Worm (Caenorhabditis elegans) whole organism, L2 larva: ENCODE measurements around the gene T04F8.7.

Experiments
- C34F6.9 ChIP-seq: fragments of 150-350 bp; optimal IDR thresholded peaks from 2 replicates; lab custom pipeline; 2014; ENCODE audit warnings: missing biosample characterization, missing genetic modification characterization
- R02D3.7 ChIP-seq: fragments of 150-350 bp; optimal IDR thresholded peaks from 2 replicates; lab custom pipeline; 2014; ENCODE audit warnings: missing biosample characterization, missing genetic modification characterization
- Y55F3AM.14 ChIP-seq: fragments of 200-800 bp; sonication (Bioruptor generic); optimal IDR thresholded peaks from 2 replicates; lab custom pipeline; 2018; ENCODE audit warnings: mild to moderate bottlenecking, missing genetic modification characterization, missing compliant biosample characterization
- ZK546.5 ChIP-seq: sonication (generic microtip); optimal IDR thresholded peaks from 2 replicates; lab custom pipeline; 2017; ENCODE audit warnings: missing biosample characterization, missing genetic modification characterization
- alr-1 ChIP-seq: fragments of 150-350 bp; optimal IDR thresholded peaks from 2 replicates; lab custom pipeline; 2014; ENCODE audit warnings: missing biosample characterization, missing genetic modification characterization
- aly-2 ChIP-seq: fragments of 150-350 bp; optimal IDR thresholded peaks from 2 replicates; lab custom pipeline; 2014; ENCODE audit warnings: missing biosample characterization, missing genetic modification characterization
- ama-1 ChIP-seq: fragments of 150-350 bp; optimal IDR thresholded peaks from 2 replicates; lab custom pipeline; 2018; ENCODE audit warnings: inconsistent platforms
- blmp-1 ChIP-seq: sonication (generic microtip); optimal IDR thresholded peaks from 2 replicates; lab custom pipeline; 2017; ENCODE audit warnings: missing genetic modification characterization, mild to moderate bottlenecking, missing compliant biosample characterization, antibody characterized with exemption, moderate library complexity; ENCODE audit not compliant: insufficient read depth
- ceh-16 ChIP-seq: fragments of 150-350 bp; optimal IDR thresholded peaks from 2 replicates; lab custom pipeline; 2014; ENCODE audit warnings: missing biosample characterization, missing genetic modification characterization
- ceh-82 ChIP-seq: fragments of 150-350 bp; optimal IDR thresholded peaks from 2 replicates; lab custom pipeline; 2014; ENCODE audit warnings: missing biosample characterization, missing genetic modification characterization
- crh-2 ChIP-seq: sonication (generic microtip); optimal IDR thresholded peaks from 2 replicates; lab custom pipeline; 2017; ENCODE audit warnings: missing biosample characterization, missing genetic modification characterization
- dmd-4 ChIP-seq: sonication (generic microtip); optimal IDR thresholded peaks from 2 replicates; lab custom pipeline; 2017; ENCODE audit warnings: missing biosample characterization, missing genetic modification characterization
- egl-27 ChIP-seq: sonication (generic microtip); optimal IDR thresholded peaks from 3 replicates; lab custom pipeline; 2017; ENCODE audit warnings: missing biosample characterization, missing genetic modification reagents, missing genetic modification characterization
- elt-1 ChIP-seq: fragments of 150-350 bp; optimal IDR thresholded peaks from 2 replicates; lab custom pipeline; 2014; ENCODE audit warnings: missing biosample characterization, missing genetic modification characterization
- elt-3 ChIP-seq: sonication (generic microtip); optimal IDR thresholded peaks from 2 replicates; lab custom pipeline; 2017; ENCODE audit warnings: missing biosample characterization, missing genetic modification characterization
- fos-1 ChIP-seq: fragments of 150-350 bp; optimal IDR thresholded peaks from 2 replicates; lab custom pipeline; 2014; ENCODE audit warnings: missing biosample characterization, missing genetic modification characterization
- gmeb-1 ChIP-seq: fragments of 150-350 bp; optimal IDR thresholded peaks from 2 replicates; lab custom pipeline; 2014; ENCODE audit warnings: missing biosample characterization, missing genetic modification characterization
- lin-11 ChIP-seq: fragments of 150-350 bp; sonication (generic microtip); optimal IDR thresholded peaks from 2 replicates; lab custom pipeline; 2014; ENCODE audit warnings: missing biosample characterization, missing genetic modification characterization, inconsistent platforms, mixed read lengths
- lin-13 ChIP-seq: fragments of 150-350 bp; optimal IDR thresholded peaks from 2 replicates; lab custom pipeline; 2014; ENCODE audit warnings: missing biosample characterization, missing genetic modification reagents, missing genetic modification characterization
- lin-39 ChIP-seq: fragments of 150-350 bp; optimal IDR thresholded peaks from 2 replicates; lab custom pipeline; 2014; ENCODE audit warnings: missing biosample characterization, missing genetic modification reagents, missing genetic modification characterization
- lsy-2 ChIP-seq, 2 experiments: fragments of 150-350 bp in 1 of 2; sonication (generic microtip) in 1 of 2; optimal IDR thresholded peaks; 2 replicates each; lab custom pipeline; 2014 to 2017; ENCODE audit warnings: missing biosample characterization in 2 of 2, missing genetic modification characterization in 2 of 2
- mab-5 ChIP-seq: fragments of 150-350 bp; optimal IDR thresholded peaks from 2 replicates; lab custom pipeline; 2014; ENCODE audit warnings: missing biosample characterization, missing genetic modification characterization
- mbf-1 ChIP-seq: sonication (generic microtip); optimal IDR thresholded peaks from 2 replicates; lab custom pipeline; 2017; ENCODE audit warnings: missing biosample characterization, missing genetic modification characterization
- mdl-1 ChIP-seq, 2 experiments: fragments of 150-350 bp in 1 of 2; sonication (generic microtip) in 1 of 2; optimal IDR thresholded peaks; 2 replicates each; lab custom pipeline; 2017; ENCODE audit warnings: missing biosample characterization in 2 of 2, missing genetic modification characterization in 2 of 2
- nhr-10 ChIP-seq: sonication (generic microtip); optimal IDR thresholded peaks from 2 replicates; lab custom pipeline; 2017; ENCODE audit warnings: missing biosample characterization, missing genetic modification characterization
- nhr-11 ChIP-seq: fragments of 150-350 bp; optimal IDR thresholded peaks from 2 replicates; lab custom pipeline; 2014; ENCODE audit warnings: missing biosample characterization, missing genetic modification characterization
- nhr-12 ChIP-seq: fragments of 150-350 bp; optimal IDR thresholded peaks from 2 replicates; lab custom pipeline; 2014; ENCODE audit warnings: missing biosample characterization, missing genetic modification characterization
- nhr-129 ChIP-seq: fragments of 150-350 bp; optimal IDR thresholded peaks from 2 replicates; lab custom pipeline; 2014; ENCODE audit warnings: missing biosample characterization, missing genetic modification characterization
- nhr-21 ChIP-seq: fragments of 150-350 bp; optimal IDR thresholded peaks from 2 replicates; lab custom pipeline; 2014; ENCODE audit warnings: missing biosample characterization, missing genetic modification characterization
- nhr-23 ChIP-seq: fragments of 150-350 bp; optimal IDR thresholded peaks from 2 replicates; lab custom pipeline; 2014; ENCODE audit warnings: missing biosample characterization, missing genetic modification reagents, missing genetic modification characterization
- nhr-237 ChIP-seq: fragments of 150-350 bp; optimal IDR thresholded peaks from 2 replicates; lab custom pipeline; 2014; ENCODE audit warnings: missing biosample characterization, missing genetic modification characterization
- nhr-25 ChIP-seq: fragments of 150-350 bp; sonication (generic microtip); optimal IDR thresholded peaks from 3 replicates; lab custom pipeline; 2014; ENCODE audit warnings: missing biosample characterization, missing genetic modification characterization
- nhr-6 ChIP-seq: fragments of 150-350 bp; optimal IDR thresholded peaks from 2 replicates; lab custom pipeline; 2014; ENCODE audit warnings: missing biosample characterization, missing genetic modification characterization
- nhr-77 ChIP-seq: fragments of 150-350 bp; optimal IDR thresholded peaks from 2 replicates; lab custom pipeline; 2014; ENCODE audit warnings: missing biosample characterization, missing genetic modification characterization
- sem-4 ChIP-seq: fragments of 150-350 bp; optimal IDR thresholded peaks from 2 replicates; lab custom pipeline; 2014; ENCODE audit warnings: missing biosample characterization, missing genetic modification reagents, missing genetic modification characterization
- skn-1 ChIP-seq: sonication (generic microtip); optimal IDR thresholded peaks from 2 replicates; lab custom pipeline; 2017; ENCODE audit warnings: missing biosample characterization, missing genetic modification characterization
- sma-3 ChIP-seq: sonication (generic microtip); optimal IDR thresholded peaks from 2 replicates; lab custom pipeline; 2016; ENCODE audit warnings: missing genetic modification reagents, missing genetic modification characterization, missing compliant biosample characterization
- sma-9 ChIP-seq, 2 experiments: fragments of 150-350 bp in 1 of 2; sonication (generic microtip) in 1 of 2; optimal IDR thresholded peaks; 2 replicates each; lab custom pipeline; 2014 to 2016; ENCODE audit warnings: missing genetic modification characterization in 2 of 2, mild to moderate bottlenecking in 1 of 2, missing biosample characterization in 1 of 2, missing compliant biosample characterization in 1 of 2, missing genetic modification reagents in 1 of 2, moderate library complexity in 1 of 2
- snpc-4 ChIP-seq: fragments of 150-350 bp; optimal IDR thresholded peaks from 2 replicates; lab custom pipeline; 2014; ENCODE audit warnings: missing biosample characterization, missing genetic modification characterization
- unc-39 ChIP-seq: fragments of 150-350 bp; optimal IDR thresholded peaks from 2 replicates; lab custom pipeline; 2014; ENCODE audit warnings: missing biosample characterization, missing genetic modification characterization
- unc-62 ChIP-seq: fragments of 150-350 bp; optimal IDR thresholded peaks from 2 replicates; lab custom pipeline; 2014; ENCODE audit warnings: missing biosample characterization, missing genetic modification reagents, missing genetic modification characterization
- zag-1 ChIP-seq: fragments of 150-350 bp; optimal IDR thresholded peaks from 2 replicates; lab custom pipeline; 2014; ENCODE audit warnings: missing biosample characterization, missing genetic modification characterization
- ztf-1 ChIP-seq: fragments of 200-800 bp; sonication (Bioruptor generic); conservative IDR thresholded peaks from 2 replicates; pipeline ENCODE4 v1.3.6; 2022; ENCODE audit warnings: missing genetic modification characterization, missing compliant biosample characterization
- ztf-11 ChIP-seq: sonication (generic microtip); optimal IDR thresholded peaks from 2 replicates; lab custom pipeline; 2017; ENCODE audit warnings: missing biosample characterization, missing genetic modification characterization
- ztf-4 ChIP-seq: fragments of 150-350 bp; optimal IDR thresholded peaks from 2 replicates; lab custom pipeline; 2014; ENCODE audit warnings: missing biosample characterization, missing genetic modification characterization

T04F8.7 gene

ce11 chrX:11656519-11657006 is 24.2 kb downstream of the T04F8.7 start, which contains the start of gene T04F8.2 (continued):
- TF ChIP-seq unc-39 (tag; lab: Kevin White, UChicago) (no peak), aly-2 (tag; lab: Kevin White, UChicago) (no peak), crh-2 (tag; lab: Kevin White, UChicago) (peak; percentile 69), snpc-4 (no peak), C34F6.9 (peak; percentile 77), ama-1 (no peak), R02D3.7 (tag; lab: Kevin White, UChicago) (no peak), nhr-129 (tag; lab: Kevin White, UChicago) (peak; percentile 84), gmeb-1 (tag; lab: Kevin White, UChicago) (peak; percentile 58), sma-3 (GFP tag; lab: Kevin White, UChicago) (peak; percentile 29), ceh-82 (tag; lab: Kevin White, UChicago) (no peak), ceh-16 (tag; lab: Kevin White, UChicago) (peak; percentile 32), elt-3 (tag; lab: Kevin White, UChicago) (no peak)

ce11 chrX:11650751-11651150 is 30.0 kb downstream of the T04F8.7 start, which contains the start of gene cutl-11:
Gene cutl-11 (minus strand): TSS chrX:11650851.
- TF ChIP-seq lin-13 (GFP tag; lab: Kevin White, UChicago), result no peak
- TF ChIP-seq mdl-1 (tag; optimal IDR thresholded peaks at IDR 0.05; lab: Kevin White, UChicago), result no peak
- TF ChIP-seq ama-1, result no peak
- no peak for TF ChIP-seq ceh-82 (tag; lab: Kevin White, UChicago)
- no peak for TF ChIP-seq lsy-2 (tag; optimal IDR thresholded peaks at IDR 0.05; lab: Kevin White, UChicago)
- TF ChIP-seq skn-1, result no peak
- TF ChIP-seq zag-1, result no peak
- no peak for TF ChIP-seq sem-4 (tag; lab: Kevin White, UChicago)
- TF ChIP-seq aly-2 (tag; lab: Kevin White, UChicago), result no peak
- TF ChIP-seq nhr-12 (tag; lab: Kevin White, UChicago), result no peak
- no peak for TF ChIP-seq ZK546.5 (tag; lab: Kevin White, UChicago)
- TF ChIP-seq Y55F3AM.14 (GFP tag; lab: Kevin White, UChicago), result no peak
- no peak for TF ChIP-seq mab-5 (tag; lab: Kevin White, UChicago)
- TF ChIP-seq egl-27 (tag; lab: Kevin White, UChicago), result no peak
- no peak for TF ChIP-seq fos-1 (tag; lab: Kevin White, UChicago)

ce11 chrX:11647165-11647564 is 33.6 kb downstream of the T04F8.7 start, which contains the start of gene T04F8.8:
Gene T04F8.8 (plus strand): TSS chrX:11647465.
- no peak for TF ChIP-seq elt-1 (tag; lab: Kevin White, UChicago)
- TF ChIP-seq sma-3 (GFP tag; lab: Kevin White, UChicago), result peak; percentile 64

- TF ChIP-seq ztf-1, result no peak
- no peak for TF ChIP-seq ztf-4
- no peak for TF ChIP-seq nhr-129 (tag; lab: Kevin White, UChicago)
- TF ChIP-seq nhr-10 (tag; lab: Kevin White, UChicago), result no peak
- TF ChIP-seq dmd-4 (tag; lab: Kevin White, UChicago), result no peak
- TF ChIP-seq alr-1 (tag; lab: Kevin White, UChicago), result no peak
- TF ChIP-seq unc-62 (GFP tag; lab: Kevin White, UChicago), result no peak
- no peak for TF ChIP-seq nhr-12 (tag; lab: Kevin White, UChicago)
- no peak for TF ChIP-seq elt-3 (tag; lab: Kevin White, UChicago)
- no peak for TF ChIP-seq unc-39 (tag; lab: Kevin White, UChicago)
- peak; percentile 27 for TF ChIP-seq fos-1 (tag; lab: Kevin White, UChicago)
- TF ChIP-seq lin-39 (tag; lab: Kevin White, UChicago), result no peak
- no peak for TF ChIP-seq Y55F3AM.14 (GFP tag; lab: Kevin White, UChicago)
- no peak for TF ChIP-seq mdl-1 (tag; optimal IDR thresholded peaks at IDR 0.05; lab: Kevin White, UChicago)
- no peak for TF ChIP-seq mbf-1 (tag; lab: Kevin White, UChicago)
- TF ChIP-seq egl-27 (tag; lab: Kevin White, UChicago), result no peak
- no peak for TF ChIP-seq nhr-11 (tag; lab: Kevin White, UChicago)
- TF ChIP-seq nhr-25, result peak; percentile 22
- TF ChIP-seq zag-1, result no peak
- TF ChIP-seq sma-9 (GFP tag; optimal IDR thresholded peaks at IDR 0.05; lab: Kevin White, UChicago), result peak; percentile 23
- TF ChIP-seq sma-9 (tag; optimal IDR thresholded peaks at IDR 0.05; lab: Kevin White, UChicago), result no peak
- TF ChIP-seq lin-11 (tag; lab: Kevin White, UChicago), result no peak
- no peak for TF ChIP-seq lsy-2 (tag; optimal IDR thresholded peaks at IDR 0.05; lab: Kevin White, UChicago)
- TF ChIP-seq elt-1 (tag; lab: Kevin White, UChicago), result no peak
- TF ChIP-seq nhr-6 (tag; lab: Kevin White, UChicago), result no peak
- no peak for TF ChIP-seq nhr-237 (tag; lab: Kevin White, UChicago)
- TF ChIP-seq ztf-11, result no peak
- TF ChIP-seq ceh-82 (tag; lab: Kevin White, UChicago), result no peak
- no peak for TF ChIP-seq blmp-1 (tag; lab: Kevin White, UChicago)
- no peak for TF ChIP-seq nhr-23 (tag; lab: Kevin White, UChicago)
- TF ChIP-seq nhr-21 (tag; lab: Kevin White, UChicago), result peak; percentile 25
- no peak for TF ChIP-seq C34F6.9
- TF ChIP-seq sem-4 (tag; lab: Kevin White, UChicago), result no peak
- TF ChIP-seq lin-13 (GFP tag; lab: Kevin White, UChicago), result peak; percentile 3
- TF ChIP-seq ceh-16 (tag; lab: Kevin White, UChicago), result no peak
- TF ChIP-seq ama-1, result no peak
- no peak for TF ChIP-seq nhr-77 (tag; lab: Kevin White, UChicago)
- no peak for TF ChIP-seq skn-1
These were observed 35.3 kb downstream of the T04F8.7 start for ce11 chrX:11645517-11645916.
